Fruit fly (Drosophila melanogaster): Measurements from ENCODE around the gene CG32147.

DNA sequence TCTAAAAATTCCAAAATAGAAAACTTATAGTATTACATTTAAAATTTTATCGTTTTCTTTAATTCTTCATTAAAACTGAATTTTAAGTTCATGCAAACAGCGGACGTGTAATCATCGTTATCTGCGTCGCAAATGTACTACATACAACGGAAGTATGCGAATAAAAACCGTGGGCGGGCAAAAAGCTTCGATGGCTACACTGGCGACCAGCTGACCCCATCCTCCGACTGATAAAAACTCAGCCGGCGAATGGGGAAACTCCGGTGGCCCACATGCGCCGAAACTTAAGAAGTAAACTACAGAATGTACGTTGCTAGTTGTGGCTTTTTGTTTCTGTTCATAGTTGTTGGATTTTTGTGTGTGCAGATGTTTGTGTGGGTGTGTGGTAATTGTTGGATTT lies 6.1 kb downstream of the CG32147 start:
- TF ChIP-seq psq (optimal IDR thresholded peaks at IDR 0.05) (no peak), Dll (optimal IDR thresholded peaks at IDR 0.05) (no peak), pan (optimal IDR thresholded peaks at IDR 0.05) (no peak)

All from whole organism.